Worm (Caenorhabditis elegans) whole organism, young adult: ENCODE data around the gene dnj-17.
A peak's percentile ranks its signal among the peaks of the same experiment; 100 is the strongest.

ENCODE experiments used
- B0261.1 ChIP-seq: sonication (generic microtip); optimal IDR thresholded peaks from 2 replicates; lab custom pipeline; 2016; ENCODE audit warnings: mild to moderate bottlenecking, missing genetic modification characterization, moderate library complexity, missing compliant biosample characterization
- D2030.7 ChIP-seq: fragments of 200-800 bp; sonication (Bioruptor generic); IDR thresholded peaks from 2 replicates; pipeline ENCODE4 v1.3.6; 2022; ENCODE audit warnings: missing genetic modification reagents, missing genetic modification characterization, missing compliant biosample characterization
- F55B11.4 ChIP-seq: sonication (generic microtip); optimal IDR thresholded peaks from 2 replicates; lab custom pipeline; 2016; ENCODE audit warnings: missing compliant biosample characterization, missing genetic modification characterization, borderline replicate concordance; ENCODE audit not compliant: insufficient read depth
- Y79H2A.3 ChIP-seq: fragments of 200-800 bp; sonication (Bioruptor generic); conservative IDR thresholded peaks from 2 replicates; pipeline ENCODE4 v1.3.6; 2022; ENCODE audit warnings: missing genetic modification reagents, missing genetic modification characterization, missing compliant biosample characterization
- ZK185.1 ChIP-seq: sonication (generic microtip); optimal IDR thresholded peaks from 2 replicates; lab custom pipeline; 2016; ENCODE audit warnings: mild to moderate bottlenecking, missing genetic modification characterization, missing compliant biosample characterization; ENCODE audit not compliant: poor library complexity, severe bottlenecking
- athp-1 ChIP-seq: sonication (generic microtip); optimal IDR thresholded peaks from 2 replicates; lab custom pipeline; 2017; ENCODE audit warnings: mild to moderate bottlenecking, missing genetic modification characterization, missing compliant biosample characterization
- bed-2 ChIP-seq: fragments of 200-800 bp; sonication (Bioruptor generic); IDR thresholded peaks from 2 replicates; pipeline ENCODE4 v1.3.6; 2022; ENCODE audit warnings: missing genetic modification reagents, missing genetic modification characterization, missing compliant biosample characterization
- ccch-3 ChIP-seq: fragments of 200-800 bp; sonication (Bioruptor generic); optimal IDR thresholded peaks from 2 replicates; lab custom pipeline; 2018; ENCODE audit warnings: mild to moderate bottlenecking, missing genetic modification characterization, missing compliant biosample characterization
- cebp-1 ChIP-seq, 2 experiments: fragments of 200-800 bp in 1 of 2; sonication (Bioruptor generic) in 1 of 2; sonication (generic microtip) in 1 of 2; IDR thresholded peaks in 1 of 2; optimal IDR thresholded peaks in 1 of 2; 2 replicates each; pipeline versions ENCODE4 v1.3.6 to Lab custom; 2017 to 2022; ENCODE audit warnings: missing compliant biosample characterization in 2 of 2, missing genetic modification characterization in 2 of 2, mild to moderate bottlenecking in 1 of 2, missing genetic modification reagents in 1 of 2, moderate library complexity in 1 of 2
- cebp-2 ChIP-seq: fragments of 200-800 bp; sonication (Bioruptor generic); IDR thresholded peaks from 2 replicates; pipeline ENCODE4 v1.3.6; 2022; ENCODE audit warnings: missing genetic modification characterization, missing compliant biosample characterization
- ceh-100 ChIP-seq: fragments of 200-800 bp; sonication (Bioruptor generic); IDR thresholded peaks from 2 replicates; pipeline ENCODE4 v1.3.6; 2022; ENCODE audit warnings: missing genetic modification reagents, missing genetic modification characterization, missing compliant biosample characterization
- ceh-40 ChIP-seq: fragments of 200-800 bp; sonication (Bioruptor generic); IDR thresholded peaks from 2 replicates; pipeline ENCODE4 v1.3.6; 2022; ENCODE audit warnings: missing genetic modification characterization, missing compliant biosample characterization
- ceh-79 ChIP-seq: sonication (generic microtip); optimal IDR thresholded peaks from 2 replicates; lab custom pipeline; 2017; ENCODE audit warnings: mild to moderate bottlenecking, missing genetic modification characterization, missing compliant biosample characterization
- chd-7 ChIP-seq: sonication (generic microtip); optimal IDR thresholded peaks from 2 replicates; lab custom pipeline; 2016; ENCODE audit warnings: mild to moderate bottlenecking, missing genetic modification characterization, moderate library complexity, missing compliant biosample characterization
- die-1 ChIP-seq: sonication (generic microtip); optimal IDR thresholded peaks from 2 replicates; lab custom pipeline; 2016; ENCODE audit warnings: missing genotype, mild to moderate bottlenecking, missing genetic modification characterization, missing compliant biosample characterization
- dox-1 ChIP-seq: fragments of 200-800 bp; sonication (Bioruptor generic); IDR thresholded peaks from 2 replicates; pipeline ENCODE4 v1.3.6; 2022; ENCODE audit warnings: missing genetic modification reagents, missing genetic modification characterization, missing compliant biosample characterization
- efl-1 ChIP-seq: fragments of 150-350 bp; optimal IDR thresholded peaks from 2 replicates; lab custom pipeline; 2014; ENCODE audit warnings: missing biosample characterization, missing genetic modification reagents, missing genetic modification characterization
- egl-18 ChIP-seq: fragments of 200-800 bp; sonication (Bioruptor generic); IDR thresholded peaks from 2 replicates; pipeline ENCODE4 v1.3.6; 2022; ENCODE audit warnings: missing genetic modification reagents, missing genetic modification characterization, missing compliant biosample characterization
- him-1 ChIP-seq: sonication (generic microtip); optimal IDR thresholded peaks from 2 replicates; lab custom pipeline; 2016; ENCODE audit warnings: missing genotype, missing genetic modification reagents, missing genetic modification characterization, missing compliant biosample characterization
- hlh-12 ChIP-seq: sonication (generic microtip); optimal IDR thresholded peaks from 2 replicates; lab custom pipeline; 2016; ENCODE audit warnings: missing genetic modification characterization, missing compliant biosample characterization
- hmg-1.2 ChIP-seq: fragments of 200-800 bp; sonication (Bioruptor generic); IDR thresholded peaks from 2 replicates; pipeline ENCODE4 v1.3.6; 2022; ENCODE audit warnings: missing genetic modification reagents, missing genetic modification characterization, missing compliant biosample characterization
- lin-26 ChIP-seq: fragments of 200-800 bp; sonication (Bioruptor generic); IDR thresholded peaks from 2 replicates; pipeline ENCODE4 v1.3.6; 2022; ENCODE audit warnings: missing genetic modification reagents, missing genetic modification characterization, missing compliant biosample characterization
- lin-35 ChIP-seq, 3 experiments: fragments of 150-350 bp in 2 of 3; sonication (generic microtip) in 1 of 3; optimal IDR thresholded peaks; 2 replicates each; lab custom pipeline; 2014 to 2018; ENCODE audit warnings: missing biosample characterization in 3 of 3, missing genetic modification characterization in 3 of 3, missing genetic modification reagents in 3 of 3
- lin-54 ChIP-seq: fragments of 200-800 bp; sonication (Bioruptor generic); optimal IDR thresholded peaks from 2 replicates; lab custom pipeline; 2018; ENCODE audit warnings: mild to moderate bottlenecking, missing genetic modification characterization, missing compliant biosample characterization
- lsl-1 ChIP-seq: fragments of 200-800 bp; sonication (Bioruptor generic); optimal IDR thresholded peaks from 2 replicates; lab custom pipeline; 2018; ENCODE audit warnings: mild to moderate bottlenecking, missing genetic modification characterization, moderate library complexity, missing compliant biosample characterization
- madf-10 ChIP-seq: sonication (generic microtip); optimal IDR thresholded peaks from 2 replicates; lab custom pipeline; 2016; ENCODE audit warnings: mild to moderate bottlenecking, missing genetic modification characterization, missing compliant biosample characterization
- madf-6 ChIP-seq: fragments of 200-800 bp; sonication (Bioruptor generic); IDR thresholded peaks from 2 replicates; pipeline ENCODE4 v1.3.6; 2022; ENCODE audit warnings: missing genetic modification reagents, missing genetic modification characterization, missing compliant biosample characterization
- madf-8 ChIP-seq: fragments of 200-800 bp; sonication (Bioruptor generic); conservative IDR thresholded peaks from 2 replicates; pipeline ENCODE4 v1.3.6; 2022; ENCODE audit warnings: missing genetic modification reagents, missing genetic modification characterization, missing compliant biosample characterization
- nhr-27 ChIP-seq: fragments of 200-800 bp; sonication (Bioruptor generic); optimal IDR thresholded peaks from 2 replicates; lab custom pipeline; 2018; ENCODE audit warnings: mild to moderate bottlenecking, missing genetic modification characterization, moderate library complexity, missing compliant biosample characterization
- nhr-80 ChIP-seq: sonication (generic microtip); optimal IDR thresholded peaks from 2 replicates; lab custom pipeline; 2016; ENCODE audit warnings: missing genetic modification characterization, missing compliant biosample characterization
- nhr-90 ChIP-seq: sonication (generic microtip); optimal IDR thresholded peaks from 2 replicates; lab custom pipeline; 2016; ENCODE audit warnings: missing genotype, mild to moderate bottlenecking, missing genetic modification characterization, missing compliant biosample characterization
- pbrm-1 ChIP-seq: fragments of 200-800 bp; sonication (Bioruptor generic); IDR thresholded peaks from 2 replicates; pipeline ENCODE4 v1.3.6; 2022; ENCODE audit warnings: missing genetic modification reagents, missing genetic modification characterization, missing compliant biosample characterization
- repo-1 ChIP-seq: sonication (generic microtip); optimal IDR thresholded peaks from 2 replicates; lab custom pipeline; 2017; ENCODE audit warnings: mild to moderate bottlenecking, missing genetic modification characterization, missing compliant biosample characterization
- sdz-38 ChIP-seq: sonication (generic microtip); optimal IDR thresholded peaks from 2 replicates; lab custom pipeline; 2016; ENCODE audit warnings: missing genotype, missing genetic modification characterization, missing compliant biosample characterization
- snpc-1.3 ChIP-seq: sonication (generic microtip); optimal IDR thresholded peaks from 2 replicates; lab custom pipeline; 2017; ENCODE audit warnings: missing genetic modification characterization, mild to moderate bottlenecking, missing compliant biosample characterization, antibody characterized with exemption, moderate library complexity, missing genotype, missing genetic modification reagents; ENCODE audit not compliant: insufficient read depth
- snpc-3.4 ChIP-seq: sonication (generic microtip); optimal IDR thresholded peaks from 2 replicates; lab custom pipeline; 2017; ENCODE audit warnings: missing genetic modification characterization, mild to moderate bottlenecking, missing compliant biosample characterization, antibody characterized with exemption, moderate library complexity, missing genotype, missing genetic modification reagents
- snpc-4 ChIP-seq, 5 experiments: fragments of 150-350 bp in 1 of 5; sonication (generic microtip) in 4 of 5; optimal IDR thresholded peaks; 2 replicates each; lab custom pipeline; 2014 to 2018; ENCODE audit warnings: missing genetic modification characterization in 5 of 5, missing biosample characterization in 3 of 5, antibody characterized with exemption in 2 of 5, mild to moderate bottlenecking in 2 of 5, missing compliant biosample characterization in 2 of 5, missing genotype in 2 of 5, moderate library complexity in 2 of 5, missing genetic modification reagents in 1 of 5
- tbp1 ChIP-seq: fragments of 200-800 bp; sonication (Bioruptor generic); optimal IDR thresholded peaks from 2 replicates; lab custom pipeline; 2018; ENCODE audit warnings: mild to moderate bottlenecking, missing genetic modification characterization, missing compliant biosample characterization
- xnd-1 ChIP-seq: sonication (generic microtip); optimal IDR thresholded peaks from 2 replicates; lab custom pipeline; 2016; ENCODE audit warnings: missing genotype, missing genetic modification reagents, missing genetic modification characterization, missing compliant biosample characterization
- zfh-2 ChIP-seq: fragments of 200-800 bp; sonication (Bioruptor generic); conservative IDR thresholded peaks from 2 replicates; pipeline ENCODE4 v1.3.6; 2022; ENCODE audit warnings: missing genetic modification reagents, missing genetic modification characterization, missing compliant biosample characterization
- zim-3 ChIP-seq: sonication (generic microtip); optimal IDR thresholded peaks from 2 replicates; lab custom pipeline; 2017; ENCODE audit warnings: mild to moderate bottlenecking, missing genetic modification characterization, moderate library complexity, missing compliant biosample characterization
- ztf-18 ChIP-seq: sonication (generic microtip); optimal IDR thresholded peaks from 2 replicates; lab custom pipeline; 2016; ENCODE audit warnings: missing genotype, mild to moderate bottlenecking, missing genetic modification characterization, missing compliant biosample characterization
- ztf-28 ChIP-seq: fragments of 200-800 bp; sonication (Bioruptor generic); IDR thresholded peaks from 2 replicates; pipeline ENCODE4 v1.3.6; 2022; ENCODE audit warnings: missing genetic modification reagents, missing genetic modification characterization, missing compliant biosample characterization

dnj-17 gene

DNA sequence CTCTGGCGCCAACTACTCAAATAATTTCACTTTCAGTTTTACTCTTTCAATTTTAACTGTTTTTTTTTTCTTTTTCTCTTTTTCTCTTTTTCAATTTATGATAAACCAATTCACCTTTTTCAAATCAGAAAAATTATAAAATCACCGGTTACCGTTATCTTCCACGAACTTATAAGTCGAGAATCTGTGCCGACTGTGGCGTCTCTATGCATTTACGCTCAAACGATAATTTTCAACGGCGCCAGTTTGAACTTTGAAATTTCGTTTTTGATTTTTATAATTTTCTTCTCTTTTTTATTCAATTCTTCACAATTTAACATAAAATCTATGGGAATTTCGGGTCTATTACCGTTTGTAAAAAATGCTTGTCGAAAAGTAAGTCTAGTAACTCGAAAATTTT, 30.3 kb upstream of the dnj-17 start, which contains the start of gene exo-1 (continued):
- TF ChIP-seq sdz-38 (tag; lab: Kevin White, UChicago) = no peak
- no peak for TF ChIP-seq Y79H2A.3

DNA sequence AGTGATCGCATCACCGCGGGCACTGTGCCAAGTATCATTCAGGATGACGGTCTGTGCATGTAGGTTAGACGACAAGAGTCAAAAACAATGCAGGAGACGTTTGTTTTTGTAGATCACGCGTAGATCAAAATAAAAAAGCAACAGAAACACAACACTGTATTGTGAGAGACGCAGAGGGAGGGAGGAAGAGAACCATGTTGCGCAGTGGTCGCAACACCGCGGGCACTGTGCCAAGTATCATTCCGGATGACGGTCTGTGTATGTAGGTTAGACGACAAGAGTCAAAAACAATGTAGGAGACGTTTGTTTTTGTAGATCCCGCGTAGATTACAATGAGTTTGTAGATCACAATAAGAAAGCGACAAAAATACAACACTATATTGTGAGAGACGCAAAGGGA, 25.8 kb upstream of the dnj-17 start:
- TF ChIP-seq hmg-1.2 (GFP tag; lab: Robert Waterston, UW) (peak; percentile 59; the same call in 1 of the 2 replicates), efl-1 (GFP tag; lab: Kevin White, UChicago) (peak; percentile 43), cebp-2 (GFP tag; lab: Robert Waterston, UW) (no peak), lsl-1 (peak; percentile 3), D2030.7 (GFP tag; lab: Robert Waterston, UW) (0 out of 2 replicates have a peak, but pooled peaks have one; percentile 21), xnd-1 (peak; percentile 34), lin-35 (GFP tag; optimal IDR thresholded peaks at IDR 0.05; lab: Kevin White, UChicago) (no peak), die-1 (tag; lab: Kevin White, UChicago) (peak; percentile 76), madf-6 (GFP tag; lab: Robert Waterston, UW) (peak; percentile 57), ceh-100 (GFP tag; lab: Robert Waterston, UW) (no peak)

DNA sequence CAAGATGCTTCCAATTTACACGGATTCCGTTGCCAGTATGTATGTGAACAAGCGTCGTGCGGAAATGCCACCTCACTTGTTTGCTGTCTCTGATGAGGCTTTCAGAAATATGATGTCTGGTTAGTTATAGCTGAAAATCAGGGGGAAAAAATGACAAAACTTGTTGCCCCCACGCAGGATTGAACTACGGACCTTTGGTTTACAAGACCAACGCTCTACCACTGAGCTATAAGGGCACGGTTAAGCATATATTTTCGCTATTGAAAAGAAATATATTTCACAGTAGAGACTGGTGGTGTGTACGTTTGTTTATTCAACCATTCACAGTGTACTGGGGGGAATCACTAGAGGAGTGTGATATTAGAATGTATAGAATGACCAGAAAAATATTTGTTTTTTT, 18.1 kb upstream of the dnj-17 start:
- peak; percentile 17 for TF ChIP-seq nhr-80 (tag; lab: Kevin White, UChicago)
- TF ChIP-seq chd-7 (tag; lab: Kevin White, UChicago) = no peak
- peak; percentile 65 for TF ChIP-seq B0261.1 (tag; lab: Kevin White, UChicago)
- TF ChIP-seq dox-1 = peak; percentile 64
- no peak for TF ChIP-seq cebp-1 (GFP tag; IDR thresholded peaks at IDR 0.05; lab: Robert Waterston, UW)
- TF ChIP-seq cebp-1 (tag; optimal IDR thresholded peaks at IDR 0.05; lab: Kevin White, UChicago) = no peak
- peak; percentile 55 for TF ChIP-seq snpc-1.3
- no peak for TF ChIP-seq pbrm-1 (GFP tag; lab: Robert Waterston, UW)
- peak; percentile 57 for TF ChIP-seq nhr-90
- peak; percentile 47 for TF ChIP-seq snpc-3.4
- no peak for TF ChIP-seq hlh-12 (tag; lab: Kevin White, UChicago)
- TF ChIP-seq repo-1 (tag; lab: Kevin White, UChicago) = no peak
- TF ChIP-seq madf-8 = no peak
- no peak for TF ChIP-seq bed-2
- TF ChIP-seq lin-54 = peak; percentile 22
- peak; percentile 78 for TF ChIP-seq zim-3
- peak; percentile 85 for TF ChIP-seq tbp1 (GFP tag; lab: Kevin White, UChicago)
- TF ChIP-seq F55B11.4 (tag; lab: Kevin White, UChicago) = no peak
- TF ChIP-seq egl-18 (GFP tag; lab: Robert Waterston, UW) = no peak
- TF ChIP-seq ceh-100 (GFP tag; lab: Robert Waterston, UW) = no peak
- TF ChIP-seq ceh-40 (GFP tag; lab: Robert Waterston, UW) = no peak
- no peak for TF ChIP-seq zfh-2
- peak; percentile 80 for TF ChIP-seq him-1 (tag; lab: Kevin White, UChicago)
- TF ChIP-seq ztf-28 = no peak
- TF ChIP-seq athp-1 (tag; lab: Kevin White, UChicago) = peak; percentile 57
- TF ChIP-seq lsl-1 = peak; percentile 11
- TF ChIP-seq cebp-2 (GFP tag; lab: Robert Waterston, UW) = no peak
- peak; percentile 42; the same call in 1 of the 2 replicates for TF ChIP-seq hmg-1.2 (GFP tag; lab: Robert Waterston, UW)
- TF ChIP-seq ztf-18 (tag; lab: Kevin White, UChicago) = peak; percentile 51
- TF ChIP-seq ZK185.1 = peak; percentile 62
- TF ChIP-seq madf-10 (tag; lab: Kevin White, UChicago) = peak; percentile 9
- TF ChIP-seq snpc-4 (GFP tag; optimal IDR thresholded peaks at IDR 0.05; lab: Kevin White, UChicago) = peak; percentile 40
- TF ChIP-seq snpc-4 (tag; optimal IDR thresholded peaks at IDR 0.05; lab: Kevin White, UChicago) = no peak
- no peak for TF ChIP-seq ccch-3 (GFP tag; lab: Kevin White, UChicago)
- TF ChIP-seq lin-26 (GFP tag; lab: Robert Waterston, UW) = peak; percentile 72; the same call in 1 of the 2 replicates
- no peak for TF ChIP-seq ceh-79 (tag; lab: Kevin White, UChicago)
- no peak for TF ChIP-seq nhr-27 (tag; lab: Kevin White, UChicago)
